Fruit fly (Drosophila melanogaster): ENCODE data around the gene CG13723.
A peak's percentile ranks its signal among the peaks of the same experiment; 100 is the strongest.

The CG13723 gene

dm6 chr3L:17242078-17242613 is 22.1 kb upstream of the CG13723 start, which contains the start of gene Afg3l2 (continued):
- TF ChIP-seq CG4854 (GFP tag; optimal IDR thresholded peaks at IDR 0.05) = peak; percentile 43
- TF ChIP-seq bab2 (GFP tag; optimal IDR thresholded peaks at IDR 0.05) = peak; percentile 1
- TF ChIP-seq CG11085 (GFP tag; IDR thresholded peaks at IDR 0.05) = peak; percentile 79
- TF ChIP-seq CG6175 (GFP tag; IDR thresholded peaks at IDR 0.05) = no peak
- no peak for TF ChIP-seq CG1233 (GFP tag; optimal IDR thresholded peaks at IDR 0.05)
- no peak for TF ChIP-seq Dref (GFP tag; IDR thresholded peaks at IDR 0.05)
- peak; percentile 45 for TF ChIP-seq Fer3 (tag; optimal IDR thresholded peaks at IDR 0.05)
- no peak for TF ChIP-seq CG4617 (GFP tag; optimal IDR thresholded peaks at IDR 0.05; ENCODE audit: borderline replicate concordance)
- TF ChIP-seq Sin3A (optimal IDR thresholded peaks at IDR 0.05) = no peak
- no peak for TF ChIP-seq Mad (GFP tag; optimal IDR thresholded peaks at IDR 0.05)
- TF ChIP-seq CG8478 (optimal IDR thresholded peaks at IDR 0.05) = no peak
- TF ChIP-seq inv (GFP tag; IDR thresholded peaks at IDR 0.05; ENCODE audit: partially characterized antibody) = no peak
- no peak for TF ChIP-seq aop (GFP tag; IDR thresholded peaks at IDR 0.05)
- TF ChIP-seq Poxn (GFP tag; IDR thresholded peaks at IDR 0.05) = peak; percentile 32; the same call in 1 of the 2 replicates
- peak; percentile 78 for TF ChIP-seq CG11456 (GFP tag; IDR thresholded peaks at IDR 0.05)
- no peak for TF ChIP-seq YL-1 (GFP tag; optimal IDR thresholded peaks at IDR 0.05)
- TF ChIP-seq CG11723 (GFP tag; optimal IDR thresholded peaks at IDR 0.05) = no peak
- TF ChIP-seq scrt (GFP tag; optimal IDR thresholded peaks at IDR 0.05) = peak; percentile 37
- peak; percentile 84 for TF ChIP-seq CG14710 (tag; optimal IDR thresholded peaks at IDR 0.05)
- no peak for TF ChIP-seq CG13123 (GFP tag; optimal IDR thresholded peaks at IDR 0.05)
- TF ChIP-seq CG30403 (GFP tag; optimal IDR thresholded peaks at IDR 0.05) = peak; percentile 75
- TF ChIP-seq GATAe (GFP tag; conservative IDR thresholded peaks at IDR 0.05) = no peak; the same call in 1 of the 2 replicates
- peak; percentile 28 for TF ChIP-seq tio (GFP tag; optimal IDR thresholded peaks at IDR 0.05)
- TF ChIP-seq CG6254 (GFP tag; optimal IDR thresholded peaks at IDR 0.05) = peak; percentile 21
- TF ChIP-seq dysf (GFP tag; IDR thresholded peaks at IDR 0.05) = peak; percentile 86
- no peak for TF ChIP-seq Sry-δ (GFP tag; optimal IDR thresholded peaks at IDR 0.05)
- TF ChIP-seq Awh (GFP tag; IDR thresholded peaks at IDR 0.05) = peak; percentile 36; the same call in 1 of the 2 replicates
- TF ChIP-seq NfI (GFP tag; optimal IDR thresholded peaks at IDR 0.05) = peak; percentile 43
- no peak for TF ChIP-seq kah (GFP tag; optimal IDR thresholded peaks at IDR 0.05)
- no peak for TF ChIP-seq Sry-β (GFP tag; optimal IDR thresholded peaks at IDR 0.05)
- TF ChIP-seq peb (GFP tag; IDR thresholded peaks at IDR 0.05) = 0 out of 2 replicates have a peak, but pooled peaks have one; percentile 58
- no peak for TF ChIP-seq Nf-YB (GFP tag; optimal IDR thresholded peaks at IDR 0.05)
- no peak for TF ChIP-seq pho (GFP tag; optimal IDR thresholded peaks at IDR 0.05)
- TF ChIP-seq Myb (GFP tag; optimal IDR thresholded peaks at IDR 0.05) = peak; percentile 70
- TF ChIP-seq NK7.1 (GFP tag; optimal IDR thresholded peaks at IDR 0.05) = no peak
- TF ChIP-seq CG2875 (GFP tag; optimal IDR thresholded peaks at IDR 0.05) = no peak
- TF ChIP-seq CTCF (GFP tag; optimal IDR thresholded peaks at IDR 0.05) = peak; percentile 76
- peak; percentile 79 for TF ChIP-seq CG6272 (GFP tag; IDR thresholded peaks at IDR 0.05)
- peak; percentile 11 for TF ChIP-seq CG16815 (GFP tag; optimal IDR thresholded peaks at IDR 0.05)
- no peak for TF ChIP-seq vfl (GFP tag; optimal IDR thresholded peaks at IDR 0.05)
- TF ChIP-seq chm (GFP tag; IDR thresholded peaks at IDR 0.05) = no peak
- TF ChIP-seq ab (GFP tag; optimal IDR thresholded peaks at IDR 0.05) = no peak
- no peak for TF ChIP-seq CG18619 (GFP tag; optimal IDR thresholded peaks at IDR 0.05)
- peak; percentile 3 for TF ChIP-seq CG10543 (GFP tag; optimal IDR thresholded peaks at IDR 0.05)
- no peak for TF ChIP-seq CG6765 (GFP tag; optimal IDR thresholded peaks at IDR 0.05)
- TF ChIP-seq CG5180 (GFP tag; optimal IDR thresholded peaks at IDR 0.05) = peak; percentile 3
- peak; percentile 79 for TF ChIP-seq zfh1 (GFP tag; IDR thresholded peaks at IDR 0.05)
- no peak for TF ChIP-seq ewg (GFP tag; optimal IDR thresholded peaks at IDR 0.05)
- no peak for TF ChIP-seq CG11398 (GFP tag; optimal IDR thresholded peaks at IDR 0.05)
- TF ChIP-seq D (optimal IDR thresholded peaks at IDR 0.05) = no peak
- TF ChIP-seq D (GFP tag; optimal IDR thresholded peaks at IDR 0.05) = peak; percentile 44
- TF ChIP-seq hth (optimal IDR thresholded peaks at IDR 0.05) = no peak
- TF ChIP-seq CG4820 (GFP tag; optimal IDR thresholded peaks at IDR 0.05) = peak; percentile 70
